Fruit fly (Drosophila melanogaster) whole organism, prepupa: ENCODE data around the gene CG7730.

Experiments used
- CG34406 ChIP-seq: fragments of 200-800 bp; sonication (Bioruptor generic); optimal IDR thresholded peaks from 3 replicates; lab custom pipeline; 2016; ENCODE audit warnings: missing biosample characterization, missing genetic modification characterization
- CG3919 ChIP-seq: fragments of 200-800 bp; sonication (Bioruptor generic); optimal IDR thresholded peaks from 3 replicates; lab custom pipeline; 2016; ENCODE audit warnings: missing biosample characterization, missing genetic modification characterization
- eg ChIP-seq: fragments of 200-800 bp; sonication (Bioruptor generic); IDR thresholded peaks from 3 replicates; pipeline ENCODE4 v1.3.6; 2022; ENCODE audit warnings: missing biosample characterization, missing genetic modification characterization
- esn ChIP-seq: fragments of 200-800 bp; sonication (Bioruptor generic); optimal IDR thresholded peaks from 2 replicates; lab custom pipeline; 2016; ENCODE audit warnings: missing biosample characterization, mild to moderate bottlenecking, missing genetic modification characterization, moderate library complexity
- net ChIP-seq: fragments of 200-800 bp; sonication (Bioruptor generic); optimal IDR thresholded peaks from 3 replicates; lab custom pipeline; 2016; ENCODE audit warnings: missing biosample characterization, missing genetic modification characterization
- ss ChIP-seq, 2 experiments: fragments of 200-800 bp; sonication (Bioruptor generic); optimal IDR thresholded peaks; 2 replicates in 1 of 2; 3 replicates in 1 of 2; lab custom pipeline; 2017 to 2018; ENCODE audit warnings: mild to moderate bottlenecking in 2 of 2, missing biosample characterization in 2 of 2, missing genetic modification characterization in 2 of 2, moderate library complexity in 1 of 2

DNA sequence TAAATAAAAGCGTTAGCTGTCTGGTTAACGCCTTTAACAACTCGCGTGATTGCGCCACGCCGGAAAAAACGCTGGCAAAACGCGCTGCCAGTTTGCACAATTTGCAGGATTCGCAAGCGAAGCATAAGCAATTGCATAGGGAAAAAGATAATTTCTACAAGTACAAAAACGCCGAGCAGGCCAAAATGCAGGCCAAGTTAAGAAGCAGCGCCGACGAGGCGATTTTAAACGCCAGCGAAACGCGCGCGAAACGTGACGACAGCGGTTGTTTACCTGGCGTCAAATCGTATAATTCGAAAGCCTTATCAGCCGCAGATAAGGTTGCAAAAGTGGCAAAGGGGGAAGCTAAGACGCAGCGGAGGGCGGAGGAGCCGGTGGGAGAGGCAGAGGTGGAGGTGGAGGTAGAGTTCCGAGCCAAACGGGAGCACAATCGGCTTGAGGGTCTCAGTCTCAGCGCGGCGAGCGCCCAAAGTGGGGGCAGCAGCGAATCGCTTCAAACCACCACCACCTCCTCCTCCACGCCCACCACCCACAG is 46.1 kb upstream of the CG7730 start:
- TF ChIP-seq net (GFP tag; lab: Kevin White, UChicago): no peak
- no peak for TF ChIP-seq esn
- TF ChIP-seq CG34406 (GFP tag; lab: Kevin White, UChicago): no peak
- TF ChIP-seq eg: no peak
- TF ChIP-seq ss (GFP tag; optimal IDR thresholded peaks at IDR 0.05; lab: Kevin White, UChicago): no peak
- no peak for TF ChIP-seq CG3919 (GFP tag; lab: Kevin White, UChicago)
